Worm (Caenorhabditis elegans): Measurements from ENCODE around the gene K08H2.10.

Gene K08H2.10

ce11 chrX:13251354-13251843 lies 6.2 kb upstream of the K08H2.10 start (continued):
- TF ChIP-seq ceh-19 (GFP tag; optimal IDR thresholded peaks at IDR 0.05) (peak; percentile 16), ref-2 (tag; optimal IDR thresholded peaks at IDR 0.05) (peak; percentile 12), sdc-2 (tag; optimal IDR thresholded peaks at IDR 0.05) (peak; percentile 56), lin-11 (tag; optimal IDR thresholded peaks at IDR 0.05) (no peak), pat-9 (tag; optimal IDR thresholded peaks at IDR 0.05) (no peak), F13H6.1 (tag; optimal IDR thresholded peaks at IDR 0.05) (peak; percentile 9), unc-86 (tag; optimal IDR thresholded peaks at IDR 0.05) (no peak), unc-55 (GFP tag; optimal IDR thresholded peaks at IDR 0.05) (peak; percentile 83), ahr-1 (tag; optimal IDR thresholded peaks at IDR 0.05) (no peak), sox-4 (tag; optimal IDR thresholded peaks at IDR 0.05) (no peak), unc-42 (tag; optimal IDR thresholded peaks at IDR 0.05) (peak; percentile 41), tbx-2 (tag; optimal IDR thresholded peaks at IDR 0.05) (peak; percentile 69), dmd-4 (tag; optimal IDR thresholded peaks at IDR 0.05; ENCODE audit: borderline replicate concordance) (peak; percentile 29), ceh-31 (tag; optimal IDR thresholded peaks at IDR 0.05) (peak; percentile 88), hlh-30 (tag; optimal IDR thresholded peaks at IDR 0.05; ENCODE audit: insufficient read depth) (peak; percentile 94), pha-2 (tag; optimal IDR thresholded peaks at IDR 0.05) (no peak)

- TF ChIP-seq ahr-1 (tag; optimal IDR thresholded peaks at IDR 0.05) (no peak), ceh-2 (tag; optimal IDR thresholded peaks at IDR 0.05) (no peak), ceh-45 (GFP tag; IDR thresholded peaks at IDR 0.05) (no peak), unc-55 (GFP tag; optimal IDR thresholded peaks at IDR 0.05) (no peak), pha-2 (tag; optimal IDR thresholded peaks at IDR 0.05) (no peak), ceh-31 (tag; optimal IDR thresholded peaks at IDR 0.05) (no peak), unc-3 (GFP tag; conservative IDR thresholded peaks at IDR 0.05) (no peak), unc-3 (tag; optimal IDR thresholded peaks at IDR 0.05) (no peak), tbx-7 (tag; optimal IDR thresholded peaks at IDR 0.05) (no peak), hlh-6 (tag; optimal IDR thresholded peaks at IDR 0.05) (no peak), rnt-1 (tag; optimal IDR thresholded peaks at IDR 0.05) (no peak), unc-86 (tag; optimal IDR thresholded peaks at IDR 0.05) (no peak), fkh-10 (GFP tag; optimal IDR thresholded peaks at IDR 0.05) (no peak), ceh-22 (tag; optimal IDR thresholded peaks at IDR 0.05) (no peak), sox-2 (GFP tag; IDR thresholded peaks at IDR 0.05) (no peak), Y22D7AL.16 (tag; optimal IDR thresholded peaks at IDR 0.05) (no peak), ztf-16 (tag; optimal IDR thresholded peaks at IDR 0.05) (no peak), nhr-11 (tag; optimal IDR thresholded peaks at IDR 0.05) (no peak), zip-5 (tag; optimal IDR thresholded peaks at IDR 0.05) (no peak), ceh-30 (tag; optimal IDR thresholded peaks at IDR 0.05) (no peak), ref-2 (tag; optimal IDR thresholded peaks at IDR 0.05) (no peak)
Measured at ce11 chrX:13251914-13252434, 5.6 kb upstream of the K08H2.10 start, which contains the start of gene nhr-32. nhr-32 (plus strand) TSS chrX:13251964.

ce11 chrX:13262195-13262594 lies 4.6 kb downstream of the K08H2.10 start, which contains the start of gene K09A11.1:
K09A11.1 (plus strand) TSS chrX:13262495.
- TF ChIP-seq ceh-30 (tag; optimal IDR thresholded peaks at IDR 0.05) (no peak), gmeb-2 (tag; optimal IDR thresholded peaks at IDR 0.05) (no peak), eyg-1 (tag; optimal IDR thresholded peaks at IDR 0.05) (no peak), pax-1 (tag; optimal IDR thresholded peaks at IDR 0.05) (no peak), hlh-13 (GFP tag; optimal IDR thresholded peaks at IDR 0.05) (no peak), ceh-31 (tag; optimal IDR thresholded peaks at IDR 0.05) (no peak), K09A11.1 (tag; optimal IDR thresholded peaks at IDR 0.05; ENCODE audit: insufficient read depth) (no peak), ets-4 (tag; optimal IDR thresholded peaks at IDR 0.05) (no peak), ahr-1 (tag; optimal IDR thresholded peaks at IDR 0.05) (no peak), ceh-48 (tag; optimal IDR thresholded peaks at IDR 0.05) (no peak), sox-4 (tag; optimal IDR thresholded peaks at IDR 0.05) (no peak), C38D4.7 (GFP tag; optimal IDR thresholded peaks at IDR 0.05) (no peak), ttx-3 (tag; optimal IDR thresholded peaks at IDR 0.05) (no peak), T23F11.4 (GFP tag; optimal IDR thresholded peaks at IDR 0.05) (no peak), madf-2 (tag; optimal IDR thresholded peaks at IDR 0.05) (no peak), pha-4 (tag; optimal IDR thresholded peaks at IDR 0.05) (no peak), ceh-19 (GFP tag; optimal IDR thresholded peaks at IDR 0.05) (no peak), pag-3 (tag; optimal IDR thresholded peaks at IDR 0.05; ENCODE audit: borderline replicate concordance) (no peak), fkh-10 (GFP tag; optimal IDR thresholded peaks at IDR 0.05) (no peak), unc-55 (GFP tag; optimal IDR thresholded peaks at IDR 0.05) (no peak)
